Fruit fly (Drosophila melanogaster) whole organism, pupa: ENCODE data around the gene Sqor.

Source experiments
- CG10348 ChIP-seq: fragments of 200-800 bp; sonication (Bioruptor generic); IDR thresholded peaks from 2 replicates; pipeline ENCODE4 v1.3.6; 2022; ENCODE audit warnings: missing biosample characterization, missing genetic modification characterization
- CG12605 ChIP-seq: fragments of 200-800 bp; sonication (Bioruptor generic); IDR thresholded peaks from 2 replicates; pipeline ENCODE4 v1.3.6; 2022; ENCODE audit warnings: missing biosample characterization, missing genetic modification characterization
- CG13204 ChIP-seq: fragments of 200-800 bp; sonication (Bioruptor generic); optimal IDR thresholded peaks from 2 replicates; lab custom pipeline; 2018; ENCODE audit warnings: missing biosample characterization, mild to moderate bottlenecking, missing genetic modification characterization, moderate library complexity
- CG14655 ChIP-seq: fragments of 200-800 bp; sonication (Bioruptor generic); optimal IDR thresholded peaks from 3 replicates; lab custom pipeline; 2017; ENCODE audit warnings: mild to moderate bottlenecking, missing biosample characterization, missing genetic modification reagents, missing genetic modification characterization
- CG15710 ChIP-seq: fragments of 200-800 bp; sonication (Bioruptor generic); optimal IDR thresholded peaks from 2 replicates; lab custom pipeline; 2018; ENCODE audit warnings: missing biosample characterization, mild to moderate bottlenecking, missing genetic modification characterization, moderate library complexity
- CG17806 ChIP-seq: fragments of 200-800 bp; sonication (Bioruptor generic); optimal IDR thresholded peaks from 2 replicates; lab custom pipeline; 2018; ENCODE audit warnings: missing biosample characterization, mild to moderate bottlenecking, missing genetic modification characterization, moderate library complexity
- CG32121 ChIP-seq: fragments of 200-800 bp; sonication (Bioruptor generic); IDR thresholded peaks from 2 replicates; pipeline ENCODE4 v1.3.6; 2022; ENCODE audit warnings: missing biosample characterization, missing genetic modification characterization
- CG34367 ChIP-seq: fragments of 200-800 bp; sonication (Bioruptor generic); optimal IDR thresholded peaks from 2 replicates; lab custom pipeline; 2018; ENCODE audit warnings: missing biosample characterization, mild to moderate bottlenecking, missing genetic modification characterization
- CG4496 ChIP-seq: fragments of 200-800 bp; sonication (Bioruptor generic); IDR thresholded peaks from 3 replicates; pipeline ENCODE4 v1.3.6; 2022; ENCODE audit warnings: missing biosample characterization, missing genetic modification characterization
- CG8159 ChIP-seq: fragments of 200-800 bp; sonication (Bioruptor generic); optimal IDR thresholded peaks from 3 replicates; lab custom pipeline; 2018; ENCODE audit warnings: missing biosample characterization, mild to moderate bottlenecking, missing genetic modification characterization, moderate library complexity
- CG8301 ChIP-seq: fragments of 200-800 bp; sonication (Bioruptor generic); optimal IDR thresholded peaks from 2 replicates; lab custom pipeline; 2018; ENCODE audit warnings: missing biosample characterization, mild to moderate bottlenecking, missing genetic modification characterization
- CG9948 ChIP-seq: fragments of 200-800 bp; sonication (Bioruptor generic); optimal IDR thresholded peaks from 2 replicates; lab custom pipeline; 2018; ENCODE audit warnings: missing biosample characterization, mild to moderate bottlenecking, missing genetic modification characterization, moderate library complexity
- D1 ChIP-seq: fragments of 200-800 bp; sonication (Bioruptor generic); optimal IDR thresholded peaks from 2 replicates; lab custom pipeline; 2018; ENCODE audit warnings: missing biosample characterization, mild to moderate bottlenecking, missing genetic modification characterization, moderate library complexity
- EcR ChIP-seq: fragments of 200-800 bp; sonication (Bioruptor generic); optimal IDR thresholded peaks from 3 replicates; lab custom pipeline; 2019; ENCODE audit warnings: missing biosample characterization, missing genetic modification characterization, mild to moderate bottlenecking, moderate library complexity, missing genetic modification reagents
- Ets98B ChIP-seq: fragments of 200-800 bp; sonication (Bioruptor generic); IDR thresholded peaks from 2 replicates; pipeline ENCODE4 v1.3.6; 2022; ENCODE audit warnings: missing biosample characterization, missing genetic modification characterization
- Pif1A ChIP-seq: fragments of 200-800 bp; sonication (Bioruptor generic); optimal IDR thresholded peaks from 3 replicates; lab custom pipeline; 2016; ENCODE audit warnings: missing biosample characterization, missing genetic modification characterization
- Pif1B ChIP-seq: fragments of 200-800 bp; sonication (Bioruptor generic); optimal IDR thresholded peaks from 3 replicates; lab custom pipeline; 2016; ENCODE audit warnings: missing biosample characterization, missing genetic modification characterization
- Snoo ChIP-seq: fragments of 200-800 bp; sonication (Bioruptor generic); optimal IDR thresholded peaks from 3 replicates; lab custom pipeline; 2017; ENCODE audit warnings: missing biosample characterization, mild to moderate bottlenecking, missing genetic modification characterization, inconsistent platforms
- fd96Ca ChIP-seq: fragments of 200-800 bp; sonication (Bioruptor generic); IDR thresholded peaks from 3 replicates; pipeline ENCODE4 v1.3.6; 2022; ENCODE audit warnings: missing biosample characterization, missing genetic modification characterization
- gl ChIP-seq: fragments of 200-800 bp; sonication (Bioruptor generic); optimal IDR thresholded peaks from 2 replicates; lab custom pipeline; 2018; ENCODE audit warnings: missing biosample characterization, mild to moderate bottlenecking, missing genetic modification characterization
- rn ChIP-seq: fragments of 200-800 bp; sonication (Bioruptor generic); IDR thresholded peaks from 2 replicates; pipeline ENCODE4 v1.3.6; 2022; ENCODE audit warnings: missing biosample characterization, missing genetic modification characterization

Gene Sqor

dm6 chr3L:4269920-4270319, 29.9 kb downstream of the Sqor start:
- TF ChIP-seq CG8159 (tag; lab: Kevin White, UChicago) (peak; percentile 81), CG34367 (tag; lab: Kevin White, UChicago) (peak; percentile 57), gl (tag; lab: Kevin White, UChicago) (peak; percentile 52), CG13204 (GFP tag; lab: Kevin White, UChicago) (no peak), CG9948 (tag; lab: Kevin White, UChicago) (peak; percentile 81), CG14655 (GFP tag; lab: Kevin White, UChicago) (peak; percentile 82), EcR (GFP tag; lab: Kevin White, UChicago) (no peak), CG15710 (peak; percentile 81), rn (GFP tag; lab: Robert Waterston, UW) (no peak), CG12605 (peak; percentile 78), CG10348 (no peak), Snoo (tag; lab: Kevin White, UChicago) (peak; percentile 76), CG4496 (peak; percentile 67; the same call in 1 of the 3 replicates), D1 (tag; lab: Kevin White, UChicago) (peak; percentile 66), CG32121 (peak; percentile 63), Pif1A (GFP tag; lab: Kevin White, UChicago) (peak; percentile 66), CG8301 (tag; lab: Kevin White, UChicago) (peak; percentile 88), fd96Ca (0 out of 3 replicates have a peak, but pooled peaks have one; percentile 24), Ets98B (GFP tag; lab: Robert Waterston, UW) (no peak; the same call in 1 of the 2 replicates), Pif1B (GFP tag; lab: Kevin White, UChicago) (peak; percentile 75), CG17806 (tag; lab: Kevin White, UChicago) (peak; percentile 76)

- TF ChIP-seq CG32121 (no peak), Pif1B (GFP tag; lab: Kevin White, UChicago) (no peak), CG17806 (tag; lab: Kevin White, UChicago) (peak; percentile 33), D1 (tag; lab: Kevin White, UChicago) (peak; percentile 8), CG13204 (GFP tag; lab: Kevin White, UChicago) (no peak), CG4496 (0 out of 3 replicates have a peak, but pooled peaks have one; percentile 25), Pif1A (GFP tag; lab: Kevin White, UChicago) (no peak), CG8159 (tag; lab: Kevin White, UChicago) (peak; percentile 33), CG15710 (peak; percentile 6), Snoo (tag; lab: Kevin White, UChicago) (no peak), CG8301 (tag; lab: Kevin White, UChicago) (peak; percentile 66), CG10348 (no peak), CG9948 (tag; lab: Kevin White, UChicago) (peak; percentile 53), EcR (GFP tag; lab: Kevin White, UChicago) (peak; percentile 51), gl (tag; lab: Kevin White, UChicago) (no peak), fd96Ca (no peak), rn (GFP tag; lab: Robert Waterston, UW) (no peak), CG12605 (no peak), CG14655 (GFP tag; lab: Kevin White, UChicago) (peak; percentile 83)
Observed at dm6 chr3L:4270949-4271827, 31.2 kb downstream of the Sqor start.

dm6 chr3L:4272167-4272773, 32.3 kb downstream of the Sqor start:
- TF ChIP-seq CG14655 (GFP tag; lab: Kevin White, UChicago) (no peak), EcR (GFP tag; lab: Kevin White, UChicago) (peak; percentile 91)

- TF ChIP-seq CG9948 (tag; lab: Kevin White, UChicago), result no peak
- TF ChIP-seq CG17806 (tag; lab: Kevin White, UChicago), result no peak
- no peak for TF ChIP-seq CG14655 (GFP tag; lab: Kevin White, UChicago)
- no peak for TF ChIP-seq rn (GFP tag; lab: Robert Waterston, UW)
- no peak for TF ChIP-seq CG34367 (tag; lab: Kevin White, UChicago)
- no peak for TF ChIP-seq CG10348
- TF ChIP-seq Snoo (tag; lab: Kevin White, UChicago), result no peak
- no peak for TF ChIP-seq fd96Ca
- TF ChIP-seq CG8301 (tag; lab: Kevin White, UChicago), result no peak
- TF ChIP-seq CG15710, result no peak
- no peak for TF ChIP-seq gl (tag; lab: Kevin White, UChicago)
Observed at dm6 chr3L:4277796-4278195, 37.8 kb downstream of the Sqor start, which contains the start of gene Ctl1. Gene Ctl1 (plus strand): TSS chr3L:4277962.

dm6 chr3L:4282627-4283026, 42.7 kb downstream of the Sqor start, which contains the start of gene CG11583:
Gene CG11583 (minus strand): TSS chr3L:4282817.
- 0 out of 3 replicates have a peak, but pooled peaks have one; percentile 31 for TF ChIP-seq CG4496
- TF ChIP-seq D1 (tag; lab: Kevin White, UChicago), result no peak
- TF ChIP-seq Pif1A (GFP tag; lab: Kevin White, UChicago), result no peak
